Worm (Caenorhabditis elegans): ENCODE measurements around the gene sru-17.
A peak's percentile ranks its signal among the peaks of the same experiment; 100 is the strongest.

The sru-17 gene

DNA sequence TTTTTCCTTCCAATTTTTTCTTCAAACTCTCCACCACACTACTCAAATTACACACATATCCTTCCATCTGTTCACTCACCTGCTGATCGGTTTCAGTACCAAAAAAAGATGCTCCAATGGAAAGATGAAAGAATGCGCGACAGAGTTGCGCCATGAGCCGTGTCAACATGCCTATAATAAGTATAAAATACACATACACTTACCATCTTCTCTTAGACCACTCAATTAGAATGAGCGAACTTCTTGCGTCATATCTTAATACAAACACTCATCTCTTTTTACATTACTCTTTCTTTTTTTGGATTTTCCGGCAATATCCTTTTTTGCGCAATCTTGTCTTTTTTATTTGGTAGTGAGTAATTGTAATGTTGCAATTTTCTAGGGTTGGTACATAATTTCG, 32.2 kb downstream of the sru-17 start:
- TF ChIP-seq unc-62 (GFP tag; optimal IDR thresholded peaks at IDR 0.05 in 1 of 2) (peak in 1 of 2 experiments; percentile 57), unc-62 (tag; optimal IDR thresholded peaks at IDR 0.05) (no peak), aha-1 (tag) (peak; percentile 67), F37D6.2 (tag; optimal IDR thresholded peaks at IDR 0.05) (no peak)

- no peak for TF ChIP-seq spr-3 (GFP tag; optimal IDR thresholded peaks at IDR 0.05)
- no peak for TF ChIP-seq zfp-2 (tag; optimal IDR thresholded peaks at IDR 0.05)
- TF ChIP-seq nhr-25 (tag; optimal IDR thresholded peaks at IDR 0.05; ENCODE audit: borderline replicate concordance, insufficient read depth), result no peak
- no peak for TF ChIP-seq nhr-77 (tag; optimal IDR thresholded peaks at IDR 0.05)
- TF ChIP-seq zip-11 (GFP tag; IDR thresholded peaks at IDR 0.05), result no peak
- no peak for TF ChIP-seq daf-19 (GFP tag; conservative IDR thresholded peaks at IDR 0.05)
- no peak for TF ChIP-seq tag-97 (GFP tag; IDR thresholded peaks at IDR 0.05)
- TF ChIP-seq set-16 (GFP tag; IDR thresholded peaks at IDR 0.05), result no peak
- TF ChIP-seq pqm-1 (tag; optimal IDR thresholded peaks at IDR 0.05), result no peak
- no peak for TF ChIP-seq ceh-62 (tag; optimal IDR thresholded peaks at IDR 0.05)
Measured at ce11 chrIV:12540242-12540641, 34.7 kb downstream of the sru-17 start.

ce11 chrIV:12542011-12542410, 36.5 kb downstream of the sru-17 start, which contains the start of gene ham-1:
Gene ham-1, plus strand, starts transcription at chrIV:12542183.
- TF ChIP-seq unc-62 (GFP tag; optimal IDR thresholded peaks at IDR 0.05 in 1 of 2) (peak in 1 of 2 experiments; percentile 90), unc-62 (tag; optimal IDR thresholded peaks at IDR 0.05) (no peak), dpl-1 (GFP tag; optimal IDR thresholded peaks at IDR 0.05) (no peak)

DNA sequence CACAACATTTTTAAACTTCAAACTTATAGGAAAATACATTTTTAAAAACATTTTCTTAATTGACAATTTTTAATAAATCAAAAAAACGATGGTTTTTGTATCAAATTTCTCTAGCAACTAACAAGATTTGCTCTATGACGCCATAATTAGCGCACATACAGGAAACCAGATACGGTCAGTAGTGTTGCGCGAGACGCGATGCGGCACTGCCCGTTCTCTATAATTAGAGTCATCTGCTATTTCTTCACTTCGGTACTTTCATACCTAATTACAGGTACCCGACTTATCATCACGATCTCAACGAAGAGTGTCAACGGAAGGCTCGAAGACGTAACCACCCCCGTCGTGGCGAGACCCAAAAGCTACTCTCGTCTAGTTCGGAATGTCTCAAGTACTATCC, 39.1 kb downstream of the sru-17 start:
- no peak for TF ChIP-seq rbr-2 (tag; optimal IDR thresholded peaks at IDR 0.05)
- TF ChIP-seq unc-62 (GFP tag; optimal IDR thresholded peaks at IDR 0.05 in 1 of 2), result peak in 1 of 2 experiments; percentile 64
- no peak for TF ChIP-seq unc-62 (tag; optimal IDR thresholded peaks at IDR 0.05)

- peak; percentile 27 for TF ChIP-seq mes-2 (tag; optimal IDR thresholded peaks at IDR 0.05; ENCODE audit: poor library complexity, severe bottlenecking)
- no peak for TF ChIP-seq ceh-44 (GFP tag; IDR thresholded peaks at IDR 0.05)
Measured at ce11 chrIV:12545393-12545792, 39.9 kb downstream of the sru-17 start.

ce11 chrIV:12545902-12546301, 40.4 kb downstream of the sru-17 start:
- TF ChIP-seq nhr-77 (tag; optimal IDR thresholded peaks at IDR 0.05), result no peak
- no peak for TF ChIP-seq aha-1 (tag)
- TF ChIP-seq ceh-44 (GFP tag; IDR thresholded peaks at IDR 0.05), result no peak
- TF ChIP-seq ZK546.5 (tag; optimal IDR thresholded peaks at IDR 0.05), result no peak
- TF ChIP-seq F37D6.2 (tag; optimal IDR thresholded peaks at IDR 0.05), result no peak
- TF ChIP-seq zfp-3 (GFP tag; conservative IDR thresholded peaks at IDR 0.05), result no peak
- TF ChIP-seq nhr-111 (GFP tag; optimal IDR thresholded peaks at IDR 0.05), result no peak
- TF ChIP-seq ceh-28 (tag; optimal IDR thresholded peaks at IDR 0.05), result no peak
- no peak for TF ChIP-seq Y75B8A.6 (GFP tag; IDR thresholded peaks at IDR 0.05)
- TF ChIP-seq hlh-11 (tag; optimal IDR thresholded peaks at IDR 0.05), result no peak
- no peak for TF ChIP-seq madf-9 (GFP tag; conservative IDR thresholded peaks at IDR 0.05)
- TF ChIP-seq set-16 (GFP tag; IDR thresholded peaks at IDR 0.05), result no peak
- TF ChIP-seq zip-2 (tag; optimal IDR thresholded peaks at IDR 0.05), result no peak
- no peak for TF ChIP-seq mxl-2 (GFP tag; conservative IDR thresholded peaks at IDR 0.05)
- TF ChIP-seq unc-62 (GFP tag; optimal IDR thresholded peaks at IDR 0.05 in 1 of 2), result no peak
- TF ChIP-seq unc-62 (tag; optimal IDR thresholded peaks at IDR 0.05), result no peak
- no peak for TF ChIP-seq dve-1 (tag; optimal IDR thresholded peaks at IDR 0.05; ENCODE audit: insufficient read depth)
- no peak for TF ChIP-seq nhr-237 (tag; optimal IDR thresholded peaks at IDR 0.05)
- no peak for TF ChIP-seq lin-29 (GFP tag; IDR thresholded peaks at IDR 0.05)

Data from whole organism, L4 larva.